Worm (Caenorhabditis elegans) whole organism, L3 larva: ENCODE measurements around the gene T14B4.5.

Experiments used
- ZK546.5 ChIP-seq: sonication (generic microtip); optimal IDR thresholded peaks from 2 replicates; lab custom pipeline; 2017; ENCODE audit warnings: missing biosample characterization, missing genetic modification characterization
- aly-2 ChIP-seq: fragments of 150-350 bp; optimal IDR thresholded peaks from 2 replicates; lab custom pipeline; 2014; ENCODE audit warnings: missing biosample characterization, missing genetic modification characterization
- ama-1 ChIP-seq: fragments of 150-350 bp; optimal IDR thresholded peaks from 2 replicates; lab custom pipeline; 2018
- ceh-16 ChIP-seq: sonication (generic microtip); optimal IDR thresholded peaks from 2 replicates; lab custom pipeline; 2017; ENCODE audit warnings: missing biosample characterization, missing genetic modification characterization
- ceh-28 ChIP-seq: fragments of 150-350 bp; optimal IDR thresholded peaks from 2 replicates; lab custom pipeline; 2014; ENCODE audit warnings: missing biosample characterization, missing genetic modification reagents, missing genetic modification characterization
- ceh-82 ChIP-seq: fragments of 150-350 bp; optimal IDR thresholded peaks from 2 replicates; lab custom pipeline; 2014; ENCODE audit warnings: missing biosample characterization, missing genetic modification characterization
- ceh-9 ChIP-seq: sonication (generic microtip); optimal IDR thresholded peaks from 2 replicates; lab custom pipeline; 2018; ENCODE audit warnings: missing biosample characterization, missing genetic modification characterization
- daf-12 ChIP-seq: fragments of 150-350 bp; optimal IDR thresholded peaks from 2 replicates; lab custom pipeline; 2014; ENCODE audit warnings: missing biosample characterization, missing genetic modification reagents, missing genetic modification characterization
- egl-27 ChIP-seq: sonication (generic microtip); optimal IDR thresholded peaks from 4 replicates; lab custom pipeline; 2017; ENCODE audit warnings: missing biosample characterization, missing genetic modification reagents, missing genetic modification characterization
- egl-5 ChIP-seq: fragments of 150-350 bp; optimal IDR thresholded peaks from 2 replicates; lab custom pipeline; 2017; ENCODE audit warnings: missing biosample characterization, missing genetic modification reagents, missing genetic modification characterization, inconsistent platforms
- elt-1 ChIP-seq: fragments of 150-350 bp; optimal IDR thresholded peaks from 2 replicates; lab custom pipeline; 2014; ENCODE audit warnings: missing biosample characterization, missing genetic modification characterization
- eor-1 ChIP-seq, 2 experiments: fragments of 150-350 bp; optimal IDR thresholded peaks; 2 replicates each; lab custom pipeline; 2014 to 2018; ENCODE audit warnings: missing biosample characterization in 2 of 2, missing genetic modification characterization in 2 of 2
- fkh-10 ChIP-seq: sonication (generic microtip); optimal IDR thresholded peaks from 2 replicates; lab custom pipeline; 2017; ENCODE audit warnings: missing biosample characterization, missing genetic modification reagents, missing genetic modification characterization
- fkh-2 ChIP-seq: fragments of 150-350 bp; optimal IDR thresholded peaks from 2 replicates; lab custom pipeline; 2014; ENCODE audit warnings: missing biosample characterization, missing genetic modification reagents, missing genetic modification characterization
- jun-1 ChIP-seq: fragments of 150-350 bp; optimal IDR thresholded peaks from 2 replicates; lab custom pipeline; 2014; ENCODE audit warnings: missing biosample characterization, missing genetic modification reagents, missing genetic modification characterization
- lin-15B ChIP-seq: fragments of 150-350 bp; optimal IDR thresholded peaks from 2 replicates; lab custom pipeline; 2014; ENCODE audit warnings: missing biosample characterization, missing genetic modification characterization
- lin-39 ChIP-seq: fragments of 150-350 bp; optimal IDR thresholded peaks from 2 replicates; lab custom pipeline; 2018; ENCODE audit warnings: missing biosample characterization, missing genetic modification reagents, missing genetic modification characterization
- lsy-12 ChIP-seq: sonication (generic microtip); optimal IDR thresholded peaks from 2 replicates; lab custom pipeline; 2016; ENCODE audit warnings: mild to moderate bottlenecking, missing genetic modification characterization, missing compliant biosample characterization
- mdl-1 ChIP-seq: fragments of 150-350 bp; optimal IDR thresholded peaks from 2 replicates; lab custom pipeline; 2014; ENCODE audit warnings: missing biosample characterization, missing genetic modification characterization
- mml-1 ChIP-seq: fragments of 150-350 bp; sonication (generic microtip); optimal IDR thresholded peaks from 3 replicates; lab custom pipeline; 2014; ENCODE audit warnings: missing biosample characterization, missing genetic modification characterization
- nhr-11 ChIP-seq: fragments of 150-350 bp; optimal IDR thresholded peaks from 2 replicates; lab custom pipeline; 2014; ENCODE audit warnings: missing biosample characterization, missing genetic modification characterization
- nhr-12 ChIP-seq: fragments of 150-350 bp; optimal IDR thresholded peaks from 2 replicates; lab custom pipeline; 2014; ENCODE audit warnings: missing biosample characterization, missing genetic modification characterization
- nhr-23 ChIP-seq: fragments of 150-350 bp; optimal IDR thresholded peaks from 2 replicates; lab custom pipeline; 2014; ENCODE audit warnings: missing biosample characterization, missing genetic modification reagents, missing genetic modification characterization
- nhr-237 ChIP-seq: fragments of 150-350 bp; optimal IDR thresholded peaks from 2 replicates; lab custom pipeline; 2014; ENCODE audit warnings: missing biosample characterization, missing genetic modification characterization
- nhr-25 ChIP-seq: sonication (generic microtip); optimal IDR thresholded peaks from 2 replicates; lab custom pipeline; 2017; ENCODE audit warnings: missing biosample characterization, missing genetic modification characterization
- nhr-28 ChIP-seq: fragments of 150-350 bp; optimal IDR thresholded peaks from 2 replicates; lab custom pipeline; 2014; ENCODE audit warnings: missing biosample characterization, missing genetic modification characterization
- nhr-43 ChIP-seq: sonication (generic microtip); optimal IDR thresholded peaks from 2 replicates; lab custom pipeline; 2016; ENCODE audit warnings: mild to moderate bottlenecking, missing genetic modification characterization, missing compliant biosample characterization; ENCODE audit not compliant: poor library complexity, severe bottlenecking
- nhr-77 ChIP-seq: fragments of 150-350 bp; optimal IDR thresholded peaks from 2 replicates; lab custom pipeline; 2014; ENCODE audit warnings: missing biosample characterization, missing genetic modification characterization
- pqm-1 ChIP-seq: fragments of 150-350 bp; optimal IDR thresholded peaks from 2 replicates; lab custom pipeline; 2017; ENCODE audit warnings: missing biosample characterization, missing genetic modification characterization, inconsistent platforms
- snpc-4 ChIP-seq: fragments of 150-350 bp; optimal IDR thresholded peaks from 2 replicates; lab custom pipeline; 2014; ENCODE audit warnings: missing biosample characterization, missing genetic modification characterization
- tbx-2 ChIP-seq: sonication (generic microtip); optimal IDR thresholded peaks from 2 replicates; lab custom pipeline; 2016; ENCODE audit warnings: mild to moderate bottlenecking, missing genetic modification characterization, missing compliant biosample characterization
- unc-62 ChIP-seq: fragments of 150-350 bp; sonication (generic microtip); optimal IDR thresholded peaks from 4 replicates; lab custom pipeline; 2014; ENCODE audit warnings: missing biosample characterization, missing genetic modification reagents, missing genetic modification characterization
- zag-1 ChIP-seq: fragments of 150-350 bp; optimal IDR thresholded peaks from 2 replicates; lab custom pipeline; 2014; ENCODE audit warnings: missing biosample characterization, missing genetic modification characterization
- ztf-11 ChIP-seq: fragments of 150-350 bp; optimal IDR thresholded peaks from 2 replicates; lab custom pipeline; 2014; ENCODE audit warnings: missing biosample characterization, missing genetic modification characterization
- ztf-4 ChIP-seq: fragments of 150-350 bp; optimal IDR thresholded peaks from 2 replicates; lab custom pipeline; 2014; ENCODE audit warnings: missing biosample characterization, missing genetic modification characterization

Gene T14B4.5

ce11 chrII:6750929-6751328 lies 34.3 kb downstream of the T14B4.5 start, which contains the start of gene F41G3.20:
Gene F41G3.20, minus strand, starts transcription at chrII:6751029.
- TF ChIP-seq eor-1 (tag; optimal IDR thresholded peaks at IDR 0.05; lab: Kevin White, UChicago) (no peak), nhr-11 (no peak), ceh-82 (tag; lab: Kevin White, UChicago) (no peak), ztf-4 (tag; lab: Kevin White, UChicago) (no peak)

- TF ChIP-seq lsy-12 (tag; lab: Kevin White, UChicago) (no peak), eor-1 (tag; optimal IDR thresholded peaks at IDR 0.05; lab: Kevin White, UChicago) (no peak), ZK546.5 (no peak), pqm-1 (tag; lab: Kevin White, UChicago) (no peak), nhr-28 (tag; lab: Kevin White, UChicago) (no peak), elt-1 (tag; lab: Kevin White, UChicago) (no peak), snpc-4 (tag; lab: Kevin White, UChicago) (no peak), nhr-11 (no peak), aly-2 (tag; lab: Kevin White, UChicago) (no peak), ama-1 (lab: Kevin White, UChicago) (no peak), fkh-10 (GFP tag; lab: Kevin White, UChicago) (no peak), nhr-12 (no peak), nhr-23 (tag; lab: Kevin White, UChicago) (no peak), jun-1 (tag; lab: Kevin White, UChicago) (no peak), nhr-77 (tag; lab: Kevin White, UChicago) (no peak)
These were observed 35.4 kb downstream of the T14B4.5 start, which contains the start of gene F41G3.19 for ce11 chrII:6752027-6752426. Gene F41G3.19, minus strand, starts transcription at chrII:6752127.

DNA sequence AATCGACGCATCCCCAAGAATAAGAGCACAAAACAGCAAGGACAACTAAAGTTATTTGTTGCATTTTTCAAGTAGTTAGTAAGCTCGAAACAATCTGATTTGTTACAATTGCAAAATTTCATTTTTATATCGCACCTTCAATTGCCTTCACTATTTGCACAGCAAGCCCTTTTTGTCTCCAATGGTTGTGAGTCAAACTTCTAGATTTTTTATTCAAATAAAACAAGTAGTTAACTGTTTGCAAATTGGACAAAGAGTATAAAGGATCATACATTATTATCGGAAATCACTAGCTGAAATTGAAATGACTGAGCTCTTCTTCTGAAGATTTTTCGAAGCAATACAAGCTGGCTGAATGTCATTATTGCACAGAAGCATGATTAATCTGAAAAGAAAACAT lies 36.2 kb downstream of the T14B4.5 start, which contains the start of gene F41G3.21:
Gene F41G3.21 (minus strand): TSS at position 101 of the 400 bp plus-strand sequence.
- TF ChIP-seq unc-62 (GFP tag; lab: Kevin White, UChicago) (no peak), elt-1 (tag; lab: Kevin White, UChicago) (no peak), mdl-1 (no peak), ceh-16 (tag; lab: Kevin White, UChicago) (no peak), lsy-12 (tag; lab: Kevin White, UChicago) (no peak), egl-5 (no peak), ceh-9 (tag; lab: Kevin White, UChicago) (no peak), ceh-82 (tag; lab: Kevin White, UChicago) (no peak), eor-1 (tag; optimal IDR thresholded peaks at IDR 0.05; lab: Kevin White, UChicago) (no peak), nhr-23 (tag; lab: Kevin White, UChicago) (no peak), nhr-237 (tag; lab: Kevin White, UChicago) (no peak), fkh-10 (GFP tag; lab: Kevin White, UChicago) (no peak), ztf-11 (tag; lab: Kevin White, UChicago) (no peak), ama-1 (lab: Kevin White, UChicago) (no peak), lin-39 (tag; lab: Kevin White, UChicago) (no peak), nhr-43 (tag; lab: Kevin White, UChicago) (no peak), pqm-1 (tag; lab: Kevin White, UChicago) (no peak)

DNA sequence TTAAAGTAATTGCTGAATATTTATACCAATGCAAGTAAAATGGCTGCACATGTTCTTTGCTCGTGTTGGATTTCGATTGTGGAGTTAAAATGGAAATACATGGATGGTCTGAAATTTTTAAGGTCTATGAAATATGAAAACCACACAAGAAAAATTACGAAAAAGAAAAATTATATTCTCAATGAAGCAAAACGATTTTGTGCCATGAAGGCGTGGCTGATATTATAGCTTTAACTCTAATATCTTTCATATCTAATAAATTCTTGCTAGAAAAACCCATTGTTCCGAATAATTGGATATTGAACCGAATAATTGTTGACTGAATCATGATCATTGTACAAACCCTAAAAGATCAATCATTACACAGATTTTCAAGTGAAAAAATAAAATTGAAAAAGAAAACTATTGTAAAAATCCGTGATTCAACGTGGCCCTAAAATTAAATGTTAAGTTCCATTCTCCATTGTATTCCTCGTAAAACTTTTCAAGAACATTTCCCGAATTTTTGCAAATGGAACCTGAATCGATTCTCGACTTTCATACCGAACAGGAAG lies 38.1 kb downstream of the T14B4.5 start, which contains the start of the genes srx-95 and fis-1:
Gene srx-95 (minus strand): TSS at position 101 of the 554 bp plus-strand sequence.
Gene fis-1 (plus strand): TSS at position 504 of the 554 bp plus-strand sequence.
- no peak for TF ChIP-seq pqm-1 (tag; lab: Kevin White, UChicago)
- no peak for TF ChIP-seq unc-62 (GFP tag; lab: Kevin White, UChicago)
- TF ChIP-seq ama-1 (lab: Kevin White, UChicago): no peak
- TF ChIP-seq nhr-23 (tag; lab: Kevin White, UChicago): no peak
- no peak for TF ChIP-seq egl-27 (tag; lab: Kevin White, UChicago)
- TF ChIP-seq zag-1 (tag; lab: Kevin White, UChicago): no peak
- TF ChIP-seq ceh-28 (tag; lab: Kevin White, UChicago): no peak
- TF ChIP-seq ztf-4 (tag; lab: Kevin White, UChicago): no peak
- TF ChIP-seq ztf-11 (tag; lab: Kevin White, UChicago): no peak
- TF ChIP-seq fkh-2 (tag; lab: Kevin White, UChicago): no peak
- no peak for TF ChIP-seq mml-1 (tag; lab: Kevin White, UChicago)
- no peak for TF ChIP-seq daf-12
- TF ChIP-seq nhr-237 (tag; lab: Kevin White, UChicago): no peak
- no peak for TF ChIP-seq nhr-28 (tag; lab: Kevin White, UChicago)
- TF ChIP-seq nhr-77 (tag; lab: Kevin White, UChicago): no peak
- TF ChIP-seq aly-2 (tag; lab: Kevin White, UChicago): no peak
- no peak for TF ChIP-seq lin-15B (tag; lab: Kevin White, UChicago)
- TF ChIP-seq nhr-25 (tag; lab: Kevin White, UChicago): no peak
- TF ChIP-seq tbx-2 (tag; lab: Kevin White, UChicago): no peak
